Fruit fly (Drosophila melanogaster) whole organism, embryonic: ENCODE data around the gene CG10621.

Source experiments
- C15 ChIP-seq: fragments of 200-800 bp; sonication (Bioruptor generic); IDR thresholded peaks from 3 replicates; pipeline ENCODE4 v1.3.6; 2022; ENCODE audit warnings: missing biosample characterization, missing genetic modification characterization
- CG10431 ChIP-seq: fragments of 200-800 bp; sonication (Bioruptor generic); optimal IDR thresholded peaks from 3 replicates; lab custom pipeline; 2018; ENCODE audit warnings: missing biosample characterization, mild to moderate bottlenecking, missing genetic modification characterization
- CG11723 ChIP-seq: fragments of 200-800 bp; sonication (Bioruptor generic); optimal IDR thresholded peaks from 2 replicates; lab custom pipeline; 2017; ENCODE audit warnings: missing biosample characterization, mild to moderate bottlenecking, missing genetic modification characterization
- CG12299 ChIP-seq: fragments of 200-800 bp; sonication (Bioruptor generic); optimal IDR thresholded peaks from 2 replicates; lab custom pipeline; 2018; ENCODE audit warnings: missing biosample characterization, mild to moderate bottlenecking, missing genetic modification characterization
- CG13296 ChIP-seq: fragments of 200-800 bp; sonication (Bioruptor generic); optimal IDR thresholded peaks from 3 replicates; lab custom pipeline; 2018; ENCODE audit warnings: missing biosample characterization, mild to moderate bottlenecking, missing genetic modification characterization
- CG13775 ChIP-seq: fragments of 200-800 bp; sonication (Bioruptor generic); optimal IDR thresholded peaks from 3 replicates; lab custom pipeline; 2017; ENCODE audit warnings: missing biosample characterization, mild to moderate bottlenecking, missing genetic modification characterization
- CG14710 ChIP-seq: fragments of 200-800 bp; sonication (Bioruptor generic); optimal IDR thresholded peaks from 3 replicates; lab custom pipeline; 2019; ENCODE audit warnings: missing biosample characterization, mild to moderate bottlenecking, missing genetic modification characterization, moderate library complexity
- CG17328 ChIP-seq: fragments of 200-800 bp; sonication (Bioruptor generic); IDR thresholded peaks from 2 replicates; pipeline ENCODE4 v1.3.6; 2022; ENCODE audit warnings: missing biosample characterization, missing genetic modification characterization
- CG3407 ChIP-seq: fragments of 200-800 bp; sonication (Bioruptor generic); optimal IDR thresholded peaks from 2 replicates; lab custom pipeline; 2018; ENCODE audit warnings: missing biosample characterization, mild to moderate bottlenecking, missing genetic modification characterization
- CG34376 ChIP-seq: fragments of 200-800 bp; sonication (Bioruptor generic); optimal IDR thresholded peaks from 2 replicates; lab custom pipeline; 2018; ENCODE audit warnings: missing biosample characterization, mild to moderate bottlenecking, missing genetic modification characterization
- CG4617 ChIP-seq: fragments of 200-800 bp; sonication (Bioruptor generic); optimal IDR thresholded peaks from 3 replicates; lab custom pipeline; 2016; ENCODE audit warnings: missing biosample characterization, missing genetic modification characterization, borderline replicate concordance
- CG9609 ChIP-seq: fragments of 200-800 bp; sonication (Bioruptor generic); optimal IDR thresholded peaks from 3 replicates; lab custom pipeline; 2016; ENCODE audit warnings: missing biosample characterization, missing genetic modification characterization
- CG9727 ChIP-seq: fragments of 200-800 bp; sonication (Bioruptor generic); optimal IDR thresholded peaks from 3 replicates; lab custom pipeline; 2017; ENCODE audit warnings: missing biosample characterization, mild to moderate bottlenecking, missing genetic modification characterization
- Ets97D ChIP-seq: fragments of 200-800 bp; sonication (Bioruptor generic); optimal IDR thresholded peaks from 3 replicates; lab custom pipeline; 2016; ENCODE audit warnings: missing biosample characterization, missing genetic modification characterization
- Hand ChIP-seq: fragments of 200-800 bp; sonication (Bioruptor generic); optimal IDR thresholded peaks from 2 replicates; lab custom pipeline; 2017; ENCODE audit warnings: mild to moderate bottlenecking, missing biosample characterization, missing genetic modification reagents, missing genetic modification characterization
- Lim3 ChIP-seq: fragments of 200-800 bp; sonication (Bioruptor generic); IDR thresholded peaks from 2 replicates; pipeline ENCODE4 v1.3.6; 2022; ENCODE audit warnings: missing biosample characterization, missing genetic modification characterization
- MTF-1 ChIP-seq: fragments of 200-800 bp; sonication (Bioruptor generic); optimal IDR thresholded peaks from 2 replicates; lab custom pipeline; 2018; ENCODE audit warnings: missing biosample characterization, mild to moderate bottlenecking, missing genetic modification characterization, borderline replicate concordance
- Max ChIP-seq: fragments of 200-800 bp; sonication (Bioruptor generic); optimal IDR thresholded peaks from 2 replicates; lab custom pipeline; 2016; ENCODE audit warnings: missing biosample characterization, mild to moderate bottlenecking, missing genetic modification characterization
- Nf-YA ChIP-seq: fragments of 200-800 bp; sonication (Bioruptor generic); IDR thresholded peaks from 2 replicates; pipeline ENCODE4 v1.3.6; 2022; ENCODE audit warnings: missing biosample characterization, missing genetic modification characterization
- Sox100B ChIP-seq: fragments of 200-800 bp; sonication (Bioruptor generic); optimal IDR thresholded peaks from 3 replicates; lab custom pipeline; 2018; ENCODE audit warnings: missing biosample characterization, mild to moderate bottlenecking, missing genetic modification characterization
- ab ChIP-seq: fragments of 200-800 bp; sonication (Bioruptor generic); optimal IDR thresholded peaks from 2 replicates; lab custom pipeline; 2016; ENCODE audit warnings: missing biosample characterization, missing genetic modification characterization
- ac ChIP-seq: fragments of 200-800 bp; sonication (Bioruptor generic); optimal IDR thresholded peaks from 3 replicates; lab custom pipeline; 2017; ENCODE audit warnings: missing biosample characterization, mild to moderate bottlenecking, missing genetic modification characterization
- ara ChIP-seq: fragments of 200-800 bp; sonication (Bioruptor generic); IDR thresholded peaks from 2 replicates; pipeline ENCODE4 v1.3.6; 2022; ENCODE audit warnings: missing biosample characterization, missing genetic modification characterization
- bab2 ChIP-seq: fragments of 200-800 bp; sonication (Bioruptor generic); optimal IDR thresholded peaks from 2 replicates; lab custom pipeline; 2016; ENCODE audit warnings: missing biosample characterization, missing genetic modification characterization
- bsh ChIP-seq, 2 experiments: fragments of 200-800 bp; sonication (Bioruptor generic); optimal IDR thresholded peaks; 2 replicates each; lab custom pipeline; 2017 to 2018; ENCODE audit warnings: mild to moderate bottlenecking in 2 of 2, missing biosample characterization in 2 of 2, missing genetic modification characterization in 2 of 2, moderate library complexity in 1 of 2
- cas ChIP-seq: fragments of 200-800 bp; sonication (Bioruptor generic); IDR thresholded peaks from 2 replicates; pipeline ENCODE4 v1.3.6; 2022; ENCODE audit warnings: missing biosample characterization, missing genetic modification characterization
- chm ChIP-seq: fragments of 200-800 bp; sonication (Bioruptor generic); IDR thresholded peaks from 2 replicates; pipeline ENCODE4 v1.3.6; 2022; ENCODE audit warnings: missing biosample characterization, missing genetic modification characterization
- dan ChIP-seq: fragments of 200-800 bp; sonication (Bioruptor generic); IDR thresholded peaks from 2 replicates; pipeline ENCODE4 v1.3.6; 2022; ENCODE audit warnings: missing biosample characterization, missing genetic modification characterization
- gce ChIP-seq: fragments of 200-800 bp; sonication (Bioruptor generic); IDR thresholded peaks from 3 replicates; pipeline ENCODE4 v1.3.6; 2022; ENCODE audit warnings: missing biosample characterization, missing genetic modification characterization
- grn ChIP-seq: fragments of 200-800 bp; sonication (Bioruptor generic); optimal IDR thresholded peaks from 3 replicates; lab custom pipeline; 2017; ENCODE audit warnings: missing biosample characterization, missing genetic modification characterization
- jigr1 ChIP-seq: fragments of 200-800 bp; sonication (Bioruptor generic); IDR thresholded peaks from 3 replicates; pipeline ENCODE4 v1.3.6; 2022; ENCODE audit warnings: missing biosample characterization, missing genetic modification characterization
- ken ChIP-seq: fragments of 200-800 bp; sonication (Bioruptor generic); IDR thresholded peaks from 3 replicates; pipeline ENCODE4 v1.3.6; 2022; ENCODE audit warnings: missing biosample characterization, missing genetic modification characterization
- lbe ChIP-seq: fragments of 200-800 bp; sonication (Bioruptor generic); optimal IDR thresholded peaks from 2 replicates; lab custom pipeline; 2016; ENCODE audit warnings: missing biosample characterization, mild to moderate bottlenecking, missing genetic modification characterization
- mam ChIP-seq: fragments of 200-800 bp; sonication (Bioruptor generic); optimal IDR thresholded peaks from 3 replicates; lab custom pipeline; 2016; ENCODE audit warnings: missing biosample characterization, missing genetic modification characterization
- nau ChIP-seq: fragments of 200-800 bp; sonication (Bioruptor generic); optimal IDR thresholded peaks from 3 replicates; lab custom pipeline; 2017; ENCODE audit warnings: missing biosample characterization, mild to moderate bottlenecking, missing genetic modification characterization, missing genetic modification reagents
- onecut ChIP-seq: fragments of 200-800 bp; sonication (Bioruptor generic); IDR thresholded peaks from 2 replicates; pipeline ENCODE4 v1.3.6; 2022; ENCODE audit warnings: missing biosample characterization, missing genetic modification characterization
- pan ChIP-seq, 4 experiments: fragments of >200 bp in 3 of 4; fragments of 200-800 bp in 1 of 4; sonication (Bioruptor generic) in 1 of 4; optimal IDR thresholded peaks in 3 of 4; IDR thresholded peaks in 1 of 4; 2 replicates each; pipeline versions ENCODE4 v1.3.6 to Lab custom; 2017 to 2022; ENCODE audit warnings: missing biosample characterization in 2 of 4, missing genetic modification characterization in 2 of 4, mixed read lengths in 1 of 4
- phol ChIP-seq: fragments of 200-800 bp; sonication (Bioruptor generic); optimal IDR thresholded peaks from 3 replicates; lab custom pipeline; 2018; ENCODE audit warnings: missing biosample characterization, mild to moderate bottlenecking, missing genetic modification characterization, moderate library complexity
- prd ChIP-seq, 3 experiments: fragments of >200 bp in 2 of 3; fragments of 200-800 bp in 1 of 3; sonication (Bioruptor generic) in 1 of 3; optimal IDR thresholded peaks in 2 of 3; IDR thresholded peaks in 1 of 3; 2 replicates in 2 of 3; 3 replicates in 1 of 3; pipeline versions ENCODE4 v1.3.6 to Lab custom; 2017 to 2022; ENCODE audit warnings: missing biosample characterization in 1 of 3, missing genetic modification characterization in 1 of 3
- pros ChIP-seq: fragments of 200-800 bp; sonication (Bioruptor generic); optimal IDR thresholded peaks from 3 replicates; lab custom pipeline; 2019; ENCODE audit warnings: missing biosample characterization, mild to moderate bottlenecking, missing genetic modification characterization, moderate library complexity
- repo ChIP-seq: fragments of 200-800 bp; sonication (Bioruptor generic); optimal IDR thresholded peaks from 2 replicates; lab custom pipeline; 2016; ENCODE audit warnings: missing biosample characterization, missing genetic modification characterization
- sens ChIP-seq: fragments of 200-800 bp; sonication (Bioruptor generic); peaks from one replicate; lab custom pipeline; 2016; ENCODE audit warnings: missing biosample characterization, missing genetic modification characterization
- sqz ChIP-seq: fragments of 200-800 bp; sonication (Bioruptor generic); optimal IDR thresholded peaks from 3 replicates; lab custom pipeline; 2018; ENCODE audit warnings: missing biosample characterization, mild to moderate bottlenecking, missing genetic modification characterization
- ssp ChIP-seq: fragments of 200-800 bp; sonication (Bioruptor generic); IDR thresholded peaks from 2 replicates; pipeline ENCODE4 v1.3.6; 2022; ENCODE audit warnings: missing biosample characterization, missing genetic modification characterization
- trem ChIP-seq: fragments of 200-800 bp; optimal IDR thresholded peaks from 3 replicates; lab custom pipeline; 2019; ENCODE audit warnings: missing biosample characterization, mild to moderate bottlenecking, missing genetic modification characterization, moderate library complexity
- usp ChIP-seq: fragments of >200 bp; optimal IDR thresholded peaks from 2 replicates; lab custom pipeline; 2017; ENCODE audit warnings: missing biosample characterization, missing genetic modification characterization
- wek ChIP-seq: fragments of 200-800 bp; sonication (Bioruptor generic); optimal IDR thresholded peaks from 3 replicates; lab custom pipeline; 2018; ENCODE audit warnings: missing biosample characterization, mild to moderate bottlenecking, missing genetic modification characterization, moderate library complexity
- yki ChIP-seq: fragments of >200 bp; optimal IDR thresholded peaks from 3 replicates; lab custom pipeline; 2018
- z ChIP-seq: fragments of 200-800 bp; sonication (Bioruptor generic); IDR thresholded peaks from 3 replicates; pipeline ENCODE4 v1.3.6; 2022; ENCODE audit warnings: missing biosample characterization, missing genetic modification characterization
- zfh1 ChIP-seq: fragments of 200-800 bp; sonication (Bioruptor generic); IDR thresholded peaks from 3 replicates; pipeline ENCODE4 v1.3.6; 2022; ENCODE audit warnings: missing biosample characterization, missing genetic modification characterization

Gene CG10621

dm6 chr2L:18934588-18934987 lies 19.6 kb downstream of the CG10621 start (continued):
- no peak for TF ChIP-seq pros (GFP tag; lab: Kevin White, UChicago)
- TF ChIP-seq gce (GFP tag; lab: Robert Waterston, UW) = 0 out of 3 replicates have a peak, but pooled peaks have one; percentile 28
- TF ChIP-seq prd (optimal IDR thresholded peaks at IDR 0.05; lab: Kevin White, UChicago) = no peak
- peak; percentile 17; the same call in 1 of the 3 replicates for TF ChIP-seq prd (GFP tag; IDR thresholded peaks at IDR 0.05; lab: Robert Waterston, UW)
- TF ChIP-seq ac (GFP tag; lab: Kevin White, UChicago) = peak; percentile 71
- TF ChIP-seq phol (tag; lab: Kevin White, UChicago) = peak; percentile 84
- TF ChIP-seq Max = no peak
- TF ChIP-seq Ets97D (GFP tag; lab: Kevin White, UChicago) = peak; percentile 76
- no peak for TF ChIP-seq pan (optimal IDR thresholded peaks at IDR 0.05; lab: Kevin White, UChicago)
- peak in 1 of 2 experiments; percentile 13 for TF ChIP-seq pan (GFP tag; optimal IDR thresholded peaks at IDR 0.05 in 1 of 2, IDR thresholded peaks at IDR 0.05 in 1 of 2)
- peak; percentile 36 for TF ChIP-seq CG14710 (tag; lab: Kevin White, UChicago)
- TF ChIP-seq CG4617 (GFP tag; lab: Kevin White, UChicago) = no peak
- TF ChIP-seq ab (GFP tag; lab: Kevin White, UChicago) = no peak
- TF ChIP-seq CG10431 (GFP tag; lab: Kevin White, UChicago) = peak; percentile 33
- no peak for TF ChIP-seq lbe (GFP tag; lab: Kevin White, UChicago)
- no peak for TF ChIP-seq jigr1 (GFP tag; lab: Robert Waterston, UW)
- TF ChIP-seq grn = no peak
- TF ChIP-seq CG17328 = peak; percentile 33; the same call in 1 of the 2 replicates
- peak; percentile 41 for TF ChIP-seq CG9727 (GFP tag; lab: Kevin White, UChicago)
- 0 out of 3 replicates have a peak, but pooled peaks have one; percentile 27 for TF ChIP-seq z (GFP tag; lab: Robert Waterston, UW)
- TF ChIP-seq Nf-YA = 0 out of 2 replicates have a peak, but pooled peaks have one; percentile 20
- 0 out of 2 replicates have a peak, but pooled peaks have one; percentile 29 for TF ChIP-seq chm (GFP tag; lab: Robert Waterston, UW)
- peak; percentile 34 for TF ChIP-seq CG13775 (GFP tag; lab: Kevin White, UChicago)
- no peak for TF ChIP-seq Lim3 (GFP tag; lab: Robert Waterston, UW)
- TF ChIP-seq CG3407 (GFP tag; lab: Kevin White, UChicago) = peak; percentile 10
- no peak for TF ChIP-seq mam (GFP tag; lab: Kevin White, UChicago)
- TF ChIP-seq onecut (GFP tag; lab: Robert Waterston, UW) = peak; percentile 18; the same call in 1 of the 2 replicates
- no peak for TF ChIP-seq CG13296
- 0 out of 3 replicates have a peak, but pooled peaks have one; percentile 21 for TF ChIP-seq ken (GFP tag; lab: Robert Waterston, UW)
- TF ChIP-seq C15 (GFP tag; lab: Robert Waterston, UW) = no peak
- TF ChIP-seq MTF-1 (GFP tag; lab: Kevin White, UChicago) = peak; percentile 46
- peak in 1 of 2 experiments; percentile 6 for TF ChIP-seq bsh (GFP tag; optimal IDR thresholded peaks at IDR 0.05; lab: Kevin White, UChicago)
- peak; percentile 0 for TF ChIP-seq CG11723 (GFP tag; lab: Kevin White, UChicago)
- 0 out of 3 replicates have a peak, but pooled peaks have one; percentile 27 for TF ChIP-seq zfh1 (GFP tag; lab: Robert Waterston, UW)
- TF ChIP-seq dan (GFP tag; lab: Robert Waterston, UW) = no peak
- TF ChIP-seq repo (GFP tag; lab: Kevin White, UChicago) = no peak
- no peak for TF ChIP-seq CG9609 (GFP tag; lab: Kevin White, UChicago)
- TF ChIP-seq nau = peak; percentile 5
- no peak for TF ChIP-seq CG34376
- TF ChIP-seq ssp (GFP tag; lab: Robert Waterston, UW) = no peak
- TF ChIP-seq Sox100B (GFP tag; lab: Kevin White, UChicago) = peak; percentile 18
- TF ChIP-seq sqz (GFP tag; lab: Kevin White, UChicago) = peak; percentile 42
- no peak for TF ChIP-seq Hand (GFP tag; lab: Kevin White, UChicago)
- TF ChIP-seq trem (tag; lab: Kevin White, UChicago) = peak; percentile 6
- peak; percentile 30; the same call in 1 of the 2 replicates for TF ChIP-seq ara (GFP tag; lab: Robert Waterston, UW)
- no peak for TF ChIP-seq usp (GFP tag; lab: Kevin White, UChicago)
- no peak for TF ChIP-seq bab2 (GFP tag; lab: Kevin White, UChicago)
- peak; percentile 51 for TF ChIP-seq sens (GFP tag; lab: Kevin White, UChicago)
- TF ChIP-seq CG12299 = no peak
- TF ChIP-seq cas (GFP tag; lab: Robert Waterston, UW) = no peak
- no peak for TF ChIP-seq yki (lab: Kevin White, UChicago)
- peak; percentile 5 for TF ChIP-seq wek (GFP tag; lab: Kevin White, UChicago)
